Worm (Caenorhabditis elegans) whole organism, young adult: ENCODE results near the gene tomm-70.

ENCODE experiments used
- F49E8.2 ChIP-seq: sonication (generic microtip); optimal IDR thresholded peaks from 3 replicates; lab custom pipeline; 2017; ENCODE audit warnings: missing genetic modification characterization, mild to moderate bottlenecking, missing compliant biosample characterization, antibody characterized with exemption, moderate library complexity; ENCODE audit not compliant: insufficient read depth
- hmg-20 ChIP-seq: fragments of 200-800 bp; sonication (Bioruptor generic); IDR thresholded peaks from 2 replicates; pipeline ENCODE4 v1.3.6; 2022; ENCODE audit warnings: missing genetic modification reagents, missing genetic modification characterization, missing compliant biosample characterization
- hrde-1 ChIP-seq: sonication (generic microtip); optimal IDR thresholded peaks from 2 replicates; lab custom pipeline; 2016; ENCODE audit warnings: missing genetic modification characterization, mild to moderate bottlenecking, missing compliant biosample characterization, moderate library complexity, missing genotype, missing genetic modification reagents, borderline replicate concordance
- lin-26 ChIP-seq: fragments of 200-800 bp; sonication (Bioruptor generic); IDR thresholded peaks from 2 replicates; pipeline ENCODE4 v1.3.6; 2022; ENCODE audit warnings: missing genetic modification reagents, missing genetic modification characterization, missing compliant biosample characterization
- lsl-1 ChIP-seq: fragments of 200-800 bp; sonication (Bioruptor generic); optimal IDR thresholded peaks from 2 replicates; lab custom pipeline; 2018; ENCODE audit warnings: mild to moderate bottlenecking, missing genetic modification characterization, moderate library complexity, missing compliant biosample characterization
- pbrm-1 ChIP-seq: fragments of 200-800 bp; sonication (Bioruptor generic); IDR thresholded peaks from 2 replicates; pipeline ENCODE4 v1.3.6; 2022; ENCODE audit warnings: missing genetic modification reagents, missing genetic modification characterization, missing compliant biosample characterization
- snpc-4 ChIP-seq, 5 experiments: fragments of 150-350 bp in 1 of 5; sonication (generic microtip) in 4 of 5; optimal IDR thresholded peaks; 2 replicates each; lab custom pipeline; 2014 to 2018; ENCODE audit warnings: missing genetic modification characterization in 5 of 5, missing biosample characterization in 3 of 5, antibody characterized with exemption in 2 of 5, mild to moderate bottlenecking in 2 of 5, missing compliant biosample characterization in 2 of 5, missing genotype in 2 of 5, moderate library complexity in 2 of 5, missing genetic modification reagents in 1 of 5

DNA sequence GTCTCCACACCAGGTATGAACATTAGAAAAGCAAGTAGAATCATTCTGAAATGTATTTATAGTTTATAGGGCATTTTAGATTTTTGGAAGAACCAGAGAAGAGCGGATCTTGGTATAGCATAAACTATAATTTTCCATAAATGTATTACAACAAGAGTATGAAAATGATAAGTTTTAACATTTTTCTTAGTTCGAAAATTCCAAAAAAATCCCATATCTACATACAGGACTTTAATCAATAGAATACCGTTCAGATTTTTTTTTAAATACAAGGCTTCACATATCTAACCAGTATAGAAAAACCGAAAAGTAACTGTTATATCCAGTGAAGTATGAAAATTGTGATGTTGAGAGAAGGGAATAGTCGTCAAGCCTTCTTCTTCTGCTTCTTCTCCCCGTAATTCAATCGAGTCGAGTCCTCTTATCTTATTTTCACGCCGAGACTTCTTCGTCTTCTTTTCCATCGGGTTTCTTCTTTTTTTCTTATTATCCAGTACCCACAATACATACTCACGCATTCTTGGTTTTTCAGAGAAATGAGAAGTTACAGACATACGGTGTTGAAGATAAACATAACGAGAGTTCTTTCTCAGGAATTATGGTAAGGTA lies 10.7 kb downstream of the tomm-70 start, which contains the start of gene ZK370.6:
- TF ChIP-seq F49E8.2 (tag; lab: Kevin White, UChicago), result no peak
- no peak for TF ChIP-seq snpc-4 (GFP tag; optimal IDR thresholded peaks at IDR 0.05; lab: Kevin White, UChicago)
- no peak for TF ChIP-seq snpc-4 (tag; optimal IDR thresholded peaks at IDR 0.05; lab: Kevin White, UChicago)
- TF ChIP-seq hmg-20 (GFP tag; lab: Robert Waterston, UW), result no peak
- TF ChIP-seq hrde-1 (tag; lab: Kevin White, UChicago), result no peak
- TF ChIP-seq pbrm-1 (GFP tag; lab: Robert Waterston, UW), result no peak
- no peak for TF ChIP-seq lsl-1 (GFP tag; lab: Kevin White, UChicago)
- TF ChIP-seq lin-26, result no peak
